Worm (Caenorhabditis elegans) whole organism, midembryonic: ENCODE data around the gene Y82E9BR.14.
"Not testable (repeated sequence)": the region's sequence is repeated elsewhere in the genome, so short reads cannot be mapped to it uniquely, and the experiment has no call there.

ENCODE experiments used
- T22C8.4 ChIP-seq: fragments of 200-800 bp; sonication (Bioruptor generic); IDR thresholded peaks from 2 replicates; pipeline ENCODE4 v1.3.6; 2022; ENCODE audit warnings: missing genetic modification characterization, missing compliant biosample characterization
- cog-1 ChIP-seq: sonication (generic microtip); optimal IDR thresholded peaks from 2 replicates; lab custom pipeline; 2016; ENCODE audit warnings: missing genetic modification characterization, missing compliant biosample characterization
- flt-1 ChIP-seq: fragments of 200-800 bp; sonication (Bioruptor generic); IDR thresholded peaks from 2 replicates; pipeline ENCODE4 v1.3.6; 2022; ENCODE audit warnings: missing genetic modification characterization, missing compliant biosample characterization
- klf-2 ChIP-seq: fragments of 200-800 bp; sonication (Bioruptor generic); conservative IDR thresholded peaks from 2 replicates; pipeline ENCODE4 v1.3.6; 2022; ENCODE audit warnings: missing genetic modification reagents, missing genetic modification characterization, missing compliant biosample characterization
- med-1 ChIP-seq: sonication (generic microtip); optimal IDR thresholded peaks from 2 replicates; lab custom pipeline; 2017; ENCODE audit warnings: missing genetic modification characterization, mild to moderate bottlenecking, missing compliant biosample characterization, antibody characterized with exemption, missing genetic modification reagents; ENCODE audit not compliant: insufficient read depth
- ref-1 ChIP-seq: fragments of 200-800 bp; sonication (Bioruptor generic); conservative IDR thresholded peaks from 2 replicates; pipeline ENCODE4 v1.3.6; 2022; ENCODE audit warnings: missing genetic modification reagents, missing genetic modification characterization, missing compliant biosample characterization
- tab-1 ChIP-seq: fragments of 200-800 bp; sonication (Bioruptor generic); IDR thresholded peaks from 2 replicates; pipeline ENCODE4 v1.3.6; 2022; ENCODE audit warnings: missing genetic modification characterization, missing compliant biosample characterization
- ztf-23 ChIP-seq: fragments of 200-800 bp; sonication (Bioruptor generic); IDR thresholded peaks from 2 replicates; pipeline ENCODE4 v1.3.6; 2022; ENCODE audit warnings: missing genetic modification reagents, missing genetic modification characterization, missing compliant biosample characterization
- ztf-29 ChIP-seq: fragments of 200-800 bp; sonication (Bioruptor generic); IDR thresholded peaks from 2 replicates; pipeline ENCODE4 v1.3.6; 2022; ENCODE audit warnings: missing genetic modification reagents, missing genetic modification characterization, missing compliant biosample characterization

Y82E9BR.14 gene

ce11 chrIII:1388274-1389058 lies 25.4 kb downstream of the Y82E9BR.14 start, which contains the start of gene pals-20:
pals-20 (minus strand) TSS chrIII:1388324.
- TF ChIP-seq med-1: no peak
- no peak for TF ChIP-seq ztf-29 (GFP tag; lab: Robert Waterston, UW)
- TF ChIP-seq cog-1 (tag; lab: Kevin White, UChicago): no peak
- TF ChIP-seq ztf-23 (GFP tag; lab: Robert Waterston, UW): no peak
- TF ChIP-seq T22C8.4 (GFP tag; lab: Robert Waterston, UW): no peak
- no peak for TF ChIP-seq flt-1 (GFP tag; lab: Robert Waterston, UW)
- TF ChIP-seq tab-1 (GFP tag; lab: Robert Waterston, UW): no peak
- no peak for TF ChIP-seq ref-1 (GFP tag; lab: Robert Waterston, UW)
- no peak for TF ChIP-seq klf-2 (GFP tag; lab: Robert Waterston, UW)

- TF ChIP-seq med-1 (no peak), T22C8.4 (GFP tag; lab: Robert Waterston, UW) (no peak), ztf-23 (GFP tag; lab: Robert Waterston, UW) (no peak), klf-2 (GFP tag; lab: Robert Waterston, UW) (no peak), ref-1 (GFP tag; lab: Robert Waterston, UW) (no peak), flt-1 (GFP tag; lab: Robert Waterston, UW) (no peak), ztf-29 (GFP tag; lab: Robert Waterston, UW) (no peak), tab-1 (GFP tag; lab: Robert Waterston, UW) (no peak), cog-1 (tag; lab: Kevin White, UChicago) (no peak)
Measured at ce11 chrIII:1384694-1385093, 29.2 kb downstream of the Y82E9BR.14 start.

ce11 chrIII:1384092-1384491 lies 29.8 kb downstream of the Y82E9BR.14 start, which contains the start of the genes fbxa-138 and Y82E9BR.5:
fbxa-138 (minus strand) TSS chrIII:1384252.
Y82E9BR.5 (plus strand) TSS chrIII:1384370.
- no peak for TF ChIP-seq klf-2 (GFP tag; lab: Robert Waterston, UW)
- no peak for TF ChIP-seq ztf-23 (GFP tag; lab: Robert Waterston, UW)
- TF ChIP-seq ztf-29 (GFP tag; lab: Robert Waterston, UW): no peak
- TF ChIP-seq tab-1 (GFP tag; lab: Robert Waterston, UW): no peak
- TF ChIP-seq ref-1 (GFP tag; lab: Robert Waterston, UW): no peak
- TF ChIP-seq T22C8.4 (GFP tag; lab: Robert Waterston, UW): no peak
- TF ChIP-seq med-1: no peak

- TF ChIP-seq tab-1 (GFP tag; lab: Robert Waterston, UW): no peak
- TF ChIP-seq klf-2 (GFP tag; lab: Robert Waterston, UW): no peak
- TF ChIP-seq T22C8.4 (GFP tag; lab: Robert Waterston, UW): no peak
- TF ChIP-seq ztf-23 (GFP tag; lab: Robert Waterston, UW): no peak
- no peak for TF ChIP-seq ref-1 (GFP tag; lab: Robert Waterston, UW)
- no peak for TF ChIP-seq med-1
- no peak for TF ChIP-seq cog-1 (tag; lab: Kevin White, UChicago)
- TF ChIP-seq ztf-29 (GFP tag; lab: Robert Waterston, UW): no peak
- no peak for TF ChIP-seq flt-1 (GFP tag; lab: Robert Waterston, UW)
Measured at ce11 chrIII:1383483-1383882, 30.4 kb downstream of the Y82E9BR.14 start.

ce11 chrIII:1380535-1381274 lies 33.2 kb downstream of the Y82E9BR.14 start, which contains the start of the genes pals-21 and Y82E9BR.6:
pals-21 (minus strand) TSS chrIII:1380635.
Y82E9BR.6 (plus strand) TSS chrIII:1381224.
- no peak for TF ChIP-seq flt-1 (GFP tag; lab: Robert Waterston, UW)
- TF ChIP-seq ztf-23 (GFP tag; lab: Robert Waterston, UW): no peak
- no peak for TF ChIP-seq klf-2 (GFP tag; lab: Robert Waterston, UW)
- no peak for TF ChIP-seq med-1
- no peak for TF ChIP-seq T22C8.4 (GFP tag; lab: Robert Waterston, UW)
- TF ChIP-seq ztf-29 (GFP tag; lab: Robert Waterston, UW): no peak
- TF ChIP-seq cog-1 (tag; lab: Kevin White, UChicago): no peak
- TF ChIP-seq ref-1 (GFP tag; lab: Robert Waterston, UW): no peak
- no peak for TF ChIP-seq tab-1 (GFP tag; lab: Robert Waterston, UW)

ce11 chrIII:1377903-1378302 lies 36.0 kb downstream of the Y82E9BR.14 start, which contains the start of gene pals-40:
pals-40 (minus strand) TSS chrIII:1378003.
- TF ChIP-seq flt-1 (GFP tag; lab: Robert Waterston, UW); ztf-29 (GFP tag; lab: Robert Waterston, UW); cog-1 (tag; lab: Kevin White, UChicago): not testable (repeated sequence)

- TF ChIP-seq ztf-29 (GFP tag; lab: Robert Waterston, UW); T22C8.4 (GFP tag; lab: Robert Waterston, UW); med-1: not testable (repeated sequence)
Measured at ce11 chrIII:1375491-1375890, 38.4 kb downstream of the Y82E9BR.14 start, which contains the start of gene Y82E9BR.10. Y82E9BR.10 (minus strand) TSS chrIII:1375591.

- TF ChIP-seq ztf-23 (GFP tag; lab: Robert Waterston, UW): no peak
- TF ChIP-seq med-1: no peak
- TF ChIP-seq T22C8.4 (GFP tag; lab: Robert Waterston, UW): no peak
- no peak for TF ChIP-seq cog-1 (tag; lab: Kevin White, UChicago)
- TF ChIP-seq ref-1 (GFP tag; lab: Robert Waterston, UW): no peak
- TF ChIP-seq flt-1 (GFP tag; lab: Robert Waterston, UW): no peak
- no peak for TF ChIP-seq klf-2 (GFP tag; lab: Robert Waterston, UW)
- TF ChIP-seq ztf-29 (GFP tag; lab: Robert Waterston, UW): no peak
- TF ChIP-seq tab-1 (GFP tag; lab: Robert Waterston, UW): no peak
Measured at ce11 chrIII:1374355-1374807, 39.5 kb downstream of the Y82E9BR.14 start, which contains the start of gene Y82E9BR.20. Y82E9BR.20 (plus strand) TSS chrIII:1374405.
